Fruit fly (Drosophila melanogaster): ENCODE measurements around the gene daw.

The daw gene

DNA sequence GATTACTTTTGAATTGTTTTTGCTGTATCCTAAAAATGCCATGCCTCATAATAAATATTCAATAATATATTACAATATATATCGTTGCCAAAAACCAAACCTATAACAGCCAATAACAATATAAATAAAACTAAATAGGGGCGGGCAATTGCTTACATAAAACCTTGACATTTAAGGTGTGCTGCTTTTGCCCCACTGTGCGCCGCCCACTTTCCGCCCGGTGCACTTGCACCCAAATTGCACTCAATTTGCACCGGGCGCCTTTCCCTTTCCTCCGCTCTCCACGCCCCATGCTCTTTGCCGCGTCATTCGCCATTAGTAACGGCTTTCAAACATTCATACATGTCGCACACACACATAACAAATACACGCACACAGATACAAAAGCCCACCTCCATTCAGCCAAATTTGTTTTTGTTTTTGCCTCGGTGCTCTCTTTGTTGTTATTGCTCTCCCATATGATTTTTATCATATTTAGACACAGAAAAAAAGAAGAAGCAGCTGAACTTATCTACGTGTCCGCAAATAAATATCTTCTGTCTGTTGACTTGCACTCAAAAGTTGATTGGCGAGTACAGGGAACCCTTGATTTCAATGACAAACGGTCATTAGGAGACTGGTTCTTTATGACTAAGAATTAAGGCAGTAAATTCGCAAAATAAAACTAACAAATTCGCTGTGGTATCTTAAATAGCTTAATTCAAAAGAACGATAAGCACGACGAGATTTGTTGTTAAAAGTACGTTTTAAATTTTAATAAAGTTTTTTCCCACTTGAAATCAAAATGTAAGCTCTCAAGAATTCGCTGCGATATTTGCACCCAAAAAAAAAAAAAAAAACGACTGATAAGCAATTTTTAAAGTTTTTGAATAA is 53.0 kb downstream of the daw start (continued):
- peak; percentile 86 for TF ChIP-seq CG17385 (GFP tag; optimal IDR thresholded peaks at IDR 0.05)
- TF ChIP-seq az2 (GFP tag; optimal IDR thresholded peaks at IDR 0.05) = no peak
- TF ChIP-seq CG1647 (GFP tag; optimal IDR thresholded peaks at IDR 0.05) = no peak
- no peak for TF ChIP-seq zen2 (GFP tag; IDR thresholded peaks at IDR 0.05; ENCODE audit: partially characterized antibody)
- peak; percentile 42 for TF ChIP-seq gem (tag; optimal IDR thresholded peaks at IDR 0.05)
- TF ChIP-seq CG2889 (GFP tag; IDR thresholded peaks at IDR 0.05) = no peak
- TF ChIP-seq CG9932 (GFP tag; IDR thresholded peaks at IDR 0.05) = no peak
- TF ChIP-seq Taf1 (GFP tag; IDR thresholded peaks at IDR 0.05) = no peak
- TF ChIP-seq gfzf (GFP tag; optimal IDR thresholded peaks at IDR 0.05) = no peak
- TF ChIP-seq sr (GFP tag; IDR thresholded peaks at IDR 0.05) = no peak
- TF ChIP-seq so (GFP tag; IDR thresholded peaks at IDR 0.05) = peak; percentile 48; the same call in 1 of the 3 replicates
- TF ChIP-seq amos (GFP tag; IDR thresholded peaks at IDR 0.05; ENCODE audit: partially characterized antibody) = no peak
- no peak for TF ChIP-seq yki (optimal IDR thresholded peaks at IDR 0.05)
- TF ChIP-seq Hr39 (optimal IDR thresholded peaks at IDR 0.05) = no peak
- no peak for TF ChIP-seq CG34224 (GFP tag; IDR thresholded peaks at IDR 0.05; ENCODE audit: partially characterized antibody)
- no peak for TF ChIP-seq oc (tag; optimal IDR thresholded peaks at IDR 0.05)
- TF ChIP-seq CG43689 (GFP tag; IDR thresholded peaks at IDR 0.05) = no peak
- TF ChIP-seq Trl (optimal IDR thresholded peaks at IDR 0.05) = peak; percentile 26 to 43
- TF ChIP-seq Trl (GFP tag; optimal IDR thresholded peaks at IDR 0.05) = peak; percentile 2
- no peak for TF ChIP-seq CG7786 (GFP tag; optimal IDR thresholded peaks at IDR 0.05)
- no peak for TF ChIP-seq Meics (GFP tag; optimal IDR thresholded peaks at IDR 0.05)
- TF ChIP-seq CG9215 (GFP tag; IDR thresholded peaks at IDR 0.05) = no peak
- no peak for TF ChIP-seq CG9437 (GFP tag; optimal IDR thresholded peaks at IDR 0.05)
- TF ChIP-seq Blimp-1 (GFP tag; optimal IDR thresholded peaks at IDR 0.05) = peak; percentile 62
- no peak for TF ChIP-seq CG14965 (GFP tag; optimal IDR thresholded peaks at IDR 0.05; ENCODE audit: borderline replicate concordance)
- TF ChIP-seq fru (optimal IDR thresholded peaks at IDR 0.05) = no peak
- TF ChIP-seq ems (GFP tag; optimal IDR thresholded peaks at IDR 0.05) = no peak
- no peak for TF ChIP-seq CG17186 (GFP tag; optimal IDR thresholded peaks at IDR 0.05)
- no peak for TF ChIP-seq CG17829 (tag; optimal IDR thresholded peaks at IDR 0.05)
- no peak for TF ChIP-seq CG6175 (GFP tag; IDR thresholded peaks at IDR 0.05)
- TF ChIP-seq onecut (GFP tag; IDR thresholded peaks at IDR 0.05) = peak; percentile 2; the same call in 1 of the 2 replicates
- TF ChIP-seq nom (GFP tag; optimal IDR thresholded peaks at IDR 0.05) = no peak
- no peak for TF ChIP-seq NC2β (GFP tag; optimal IDR thresholded peaks at IDR 0.05)
- no peak for TF ChIP-seq Bteb2 (GFP tag; optimal IDR thresholded peaks at IDR 0.05)
- peak; percentile 43 for TF ChIP-seq Sox102F (GFP tag; optimal IDR thresholded peaks at IDR 0.05)
- 0 out of 2 replicates have a peak, but pooled peaks have one; percentile 22 for TF ChIP-seq CG14441 (GFP tag; IDR thresholded peaks at IDR 0.05)
- TF ChIP-seq caup (GFP tag; optimal IDR thresholded peaks at IDR 0.05; ENCODE audit: severe bottlenecking) = no peak
- TF ChIP-seq klu (GFP tag; IDR thresholded peaks at IDR 0.05) = no peak
- TF ChIP-seq CG13123 (GFP tag; optimal IDR thresholded peaks at IDR 0.05) = no peak
- TF ChIP-seq cg (GFP tag; optimal IDR thresholded peaks at IDR 0.05) = peak; percentile 85
- no peak for TF ChIP-seq C15 (GFP tag; IDR thresholded peaks at IDR 0.05)
- TF ChIP-seq bab2 (GFP tag; optimal IDR thresholded peaks at IDR 0.05) = no peak
- no peak for TF ChIP-seq sc (optimal IDR thresholded peaks at IDR 0.05)
- no peak for TF ChIP-seq sc (GFP tag; optimal IDR thresholded peaks at IDR 0.05)
- TF ChIP-seq dan (GFP tag; IDR thresholded peaks at IDR 0.05) = no peak
- no peak for TF ChIP-seq tio (GFP tag; optimal IDR thresholded peaks at IDR 0.05)
- no peak for TF ChIP-seq CG18476 (GFP tag; optimal IDR thresholded peaks at IDR 0.05)
- TF ChIP-seq CG7745 (tag; optimal IDR thresholded peaks at IDR 0.05) = no peak
- no peak for TF ChIP-seq Antp (GFP tag; optimal IDR thresholded peaks at IDR 0.05)
- TF ChIP-seq ac (GFP tag; optimal IDR thresholded peaks at IDR 0.05) = no peak
- TF ChIP-seq CG13296 (GFP tag; optimal IDR thresholded peaks at IDR 0.05) = peak; percentile 20

Data from whole organism, embryonic.